Fruit fly (Drosophila melanogaster) whole organism, wandering third instar larva: ENCODE results near the gene Usp5.

Experiments used
- Abd-B ChIP-seq: fragments of >200 bp; optimal IDR thresholded peaks from 2 replicates; lab custom pipeline; 2017; ENCODE audit warnings: missing biosample characterization, missing genetic modification characterization
- CG32264 ChIP-seq: fragments of 200-800 bp; sonication (Bioruptor generic); optimal IDR thresholded peaks from 2 replicates; lab custom pipeline; 2016; ENCODE audit warnings: missing biosample characterization, missing genetic modification characterization
- CG9705 ChIP-seq: fragments of 200-800 bp; sonication (Bioruptor generic); optimal IDR thresholded peaks from 2 replicates; lab custom pipeline; 2018; ENCODE audit warnings: missing biosample characterization, mild to moderate bottlenecking, missing genetic modification characterization
- CrebA ChIP-seq: fragments of 200-800 bp; sonication (Bioruptor generic); optimal IDR thresholded peaks from 2 replicates; lab custom pipeline; 2016; ENCODE audit warnings: missing biosample characterization, mild to moderate bottlenecking, missing genetic modification characterization, borderline replicate concordance
- Dfd ChIP-seq: fragments of >200 bp; optimal IDR thresholded peaks from 2 replicates; lab custom pipeline; 2017; ENCODE audit warnings: missing biosample characterization, missing genetic modification characterization
- Dif ChIP-seq: fragments of 200-275, 200-300 bp; sonication (Bioruptor generic); optimal IDR thresholded peaks from 2 replicates; lab custom pipeline; 2018; ENCODE audit warnings: missing biosample characterization, missing genetic modification characterization; ENCODE audit not compliant: partially characterized antibody
- GATAd ChIP-seq: sonication (Bioruptor generic); optimal IDR thresholded peaks from 2 replicates; lab custom pipeline; 2016; ENCODE audit warnings: missing biosample characterization, missing genetic modification characterization
- HLH106 ChIP-seq: fragments of 200-800 bp; optimal IDR thresholded peaks from 3 replicates; lab custom pipeline; 2019; ENCODE audit warnings: missing biosample characterization, mild to moderate bottlenecking, missing genetic modification characterization, moderate library complexity
- Hnf4 ChIP-seq: fragments of 200-800 bp; sonication (Bioruptor generic); optimal IDR thresholded peaks from 2 replicates; lab custom pipeline; 2016; ENCODE audit warnings: missing biosample characterization, mild to moderate bottlenecking, missing genetic modification characterization
- Hr78 ChIP-seq: fragments of >200 bp; optimal IDR thresholded peaks from 2 replicates; lab custom pipeline; 2017; ENCODE audit warnings: missing biosample characterization, missing genetic modification characterization
- Jra ChIP-seq: sonication (Bioruptor generic); optimal IDR thresholded peaks from 2 replicates; lab custom pipeline; 2016; ENCODE audit warnings: missing biosample characterization, missing genetic modification characterization
- Mio ChIP-seq: sonication (Bioruptor generic); optimal IDR thresholded peaks from 2 replicates; lab custom pipeline; 2016; ENCODE audit warnings: missing biosample characterization, missing genetic modification characterization
- Myc ChIP-seq: fragments of >200 bp; optimal IDR thresholded peaks from 2 replicates; lab custom pipeline; 2017
- N ChIP-seq: fragments of >200 bp; optimal IDR thresholded peaks from 2 replicates; lab custom pipeline; 2018; ENCODE audit warnings: missing biosample characterization, missing external identifiers, missing genetic modification characterization
- OdsH ChIP-seq: fragments of 200-800 bp; sonication (Bioruptor generic); optimal IDR thresholded peaks from 2 replicates; lab custom pipeline; 2016; ENCODE audit warnings: missing biosample characterization, mild to moderate bottlenecking, missing genetic modification characterization
- Rel ChIP-seq, 2 experiments: fragments of 200-800 bp; sonication (Bioruptor generic) in 1 of 2; optimal IDR thresholded peaks; 2 replicates in 1 of 2; 3 replicates in 1 of 2; lab custom pipeline; 2016 to 2019; ENCODE audit warnings: mild to moderate bottlenecking in 2 of 2, missing biosample characterization in 2 of 2, missing genetic modification characterization in 2 of 2, moderate library complexity in 1 of 2
- Sp1 ChIP-seq: fragments of 200-800 bp; sonication (Bioruptor generic); optimal IDR thresholded peaks from 3 replicates; lab custom pipeline; 2019; ENCODE audit warnings: missing biosample characterization, mild to moderate bottlenecking, missing genetic modification characterization, moderate library complexity
- Vsx2 ChIP-seq: fragments of 200-300, 225-300 bp; sonication (Bioruptor generic); optimal IDR thresholded peaks from 2 replicates; lab custom pipeline; 2018; ENCODE audit warnings: missing biosample characterization, missing genetic modification characterization; ENCODE audit not compliant: partially characterized antibody
- br ChIP-seq: fragments of 200-800 bp; sonication (Bioruptor generic); optimal IDR thresholded peaks from 2 replicates; lab custom pipeline; 2016; ENCODE audit warnings: missing biosample characterization, missing genetic modification characterization
- brk ChIP-seq: fragments of 200-800 bp; sonication (Bioruptor generic); optimal IDR thresholded peaks from 2 replicates; lab custom pipeline; 2016; ENCODE audit warnings: missing biosample characterization, mild to moderate bottlenecking, missing genetic modification characterization
- dl ChIP-seq, 2 experiments: fragments of 175-275, 200-275 bp in 1 of 2; fragments of 200-275 bp in 1 of 2; sonication (Bioruptor generic); optimal IDR thresholded peaks; lab custom pipeline; 2018; ENCODE audit warnings: mild to moderate bottlenecking in 2 of 2, missing biosample characterization in 2 of 2, missing genetic modification characterization in 2 of 2, moderate library complexity in 2 of 2; ENCODE audit not compliant: partially characterized antibody in 2 of 2, insufficient read depth in 1 of 2
- dmrt93B ChIP-seq: fragments of 200-800 bp; sonication (Bioruptor generic); optimal IDR thresholded peaks from 2 replicates; lab custom pipeline; 2018; ENCODE audit warnings: missing biosample characterization, mild to moderate bottlenecking, missing genetic modification characterization
- dsf ChIP-seq: sonication (Bioruptor generic); optimal IDR thresholded peaks from 2 replicates; lab custom pipeline; 2016; ENCODE audit warnings: missing biosample characterization, missing genetic modification characterization, borderline replicate concordance
- ey ChIP-seq: fragments of 200-800 bp; sonication (Bioruptor generic); optimal IDR thresholded peaks from 2 replicates; lab custom pipeline; 2016; ENCODE audit warnings: missing biosample characterization, missing genetic modification characterization
- foxo ChIP-seq, 2 experiments: fragments of 200-800 bp; sonication (Bioruptor generic); optimal IDR thresholded peaks; 2 replicates in 1 of 2; 3 replicates in 1 of 2; lab custom pipeline; 2016 to 2017; ENCODE audit warnings: missing biosample characterization in 2 of 2, missing genetic modification characterization in 2 of 2
- fru ChIP-seq: fragments of 200-800 bp; sonication (Bioruptor generic); optimal IDR thresholded peaks from 3 replicates; lab custom pipeline; 2016; ENCODE audit warnings: missing biosample characterization, mild to moderate bottlenecking, missing genetic modification characterization
- h ChIP-seq: fragments of 200-800 bp; sonication (Bioruptor generic); optimal IDR thresholded peaks from 3 replicates; lab custom pipeline; 2016; ENCODE audit warnings: missing biosample characterization, mild to moderate bottlenecking, missing genetic modification characterization
- jim ChIP-seq: fragments of 175-275, 200-325 bp; sonication (Bioruptor generic); optimal IDR thresholded peaks from 2 replicates; lab custom pipeline; 2016; ENCODE audit warnings: missing biosample characterization, mild to moderate bottlenecking, missing genetic modification characterization
- lola ChIP-seq: fragments of >200 bp; optimal IDR thresholded peaks from 2 replicates; lab custom pipeline; 2017; ENCODE audit warnings: missing biosample characterization, missing genetic modification characterization
- pan ChIP-seq: fragments of >200 bp; optimal IDR thresholded peaks from 2 replicates; lab custom pipeline; 2017
- psq ChIP-seq: fragments of 200-800 bp; sonication (Bioruptor generic); optimal IDR thresholded peaks from 3 replicates; lab custom pipeline; 2017; ENCODE audit warnings: missing biosample characterization, mild to moderate bottlenecking, missing genetic modification characterization, moderate library complexity
- rgr ChIP-seq: fragments of 200-800 bp; sonication (Bioruptor generic); optimal IDR thresholded peaks from 3 replicates; lab custom pipeline; 2016; ENCODE audit warnings: missing biosample characterization, mild to moderate bottlenecking, missing genetic modification characterization
- sage ChIP-seq: fragments of 200-800 bp; sonication (Bioruptor generic); optimal IDR thresholded peaks from 2 replicates; lab custom pipeline; 2016; ENCODE audit warnings: missing biosample characterization, mild to moderate bottlenecking, missing genetic modification characterization
- sv ChIP-seq: fragments of 200-800 bp; sonication (Bioruptor generic); optimal IDR thresholded peaks from 3 replicates; lab custom pipeline; 2016; ENCODE audit warnings: missing biosample characterization, missing genetic modification characterization
- tai ChIP-seq: sonication (Bioruptor generic); optimal IDR thresholded peaks from 2 replicates; lab custom pipeline; 2016; ENCODE audit warnings: missing biosample characterization, missing genetic modification characterization
- usp ChIP-seq: fragments of >200 bp; optimal IDR thresholded peaks from 2 replicates; lab custom pipeline; 2017; ENCODE audit warnings: missing biosample characterization, missing genetic modification characterization
- woc ChIP-seq: sonication (Bioruptor generic); optimal IDR thresholded peaks from 2 replicates; lab custom pipeline; 2016; ENCODE audit warnings: missing biosample characterization, mild to moderate bottlenecking, missing genetic modification characterization

Gene Usp5

dm6 chr3L:3108040-3108615 is 40.0 kb downstream of the Usp5 start:
- TF ChIP-seq psq (no peak), rgr (no peak), N (GFP tag; lab: Kevin White, UChicago) (no peak), Dif (GFP tag; lab: Kevin White, UChicago) (no peak), sv (no peak), woc (GFP tag; lab: Kevin White, UChicago) (no peak), lola (GFP tag; lab: Kevin White, UChicago) (no peak), Hr78 (GFP tag; lab: Kevin White, UChicago) (no peak)
- TF ChIP-seq, all 38 proteins: peak for 0

dm6 chr3L:3106908-3107821 is 41.0 kb downstream of the Usp5 start, which contains the start of gene Cht7:
Cht7 (minus strand) TSS chr3L:3106958.
- TF ChIP-seq Abd-B (GFP tag; lab: Kevin White, UChicago) (no peak), jim (GFP tag; lab: Kevin White, UChicago) (no peak), Vsx2 (no peak), dl (GFP tag; optimal IDR thresholded peaks at IDR 0.05; lab: Kevin White, UChicago; ENCODE audit: insufficient read depth in 1 of 2, partially characterized antibody in 2 of 2) (no peak), fru (GFP tag; lab: Kevin White, UChicago) (peak; percentile 90), Mio (GFP tag; lab: Kevin White, UChicago) (peak; percentile 48), Sp1 (GFP tag; lab: Kevin White, UChicago) (peak; percentile 83), ey (peak; percentile 87), h (GFP tag; lab: Kevin White, UChicago) (peak; percentile 91), CG9705 (peak; percentile 55), Jra (peak; percentile 11), dmrt93B (GFP tag; lab: Kevin White, UChicago) (peak; percentile 59), rgr (peak; percentile 89), Rel (GFP tag; optimal IDR thresholded peaks at IDR 0.05; lab: Kevin White, UChicago) (peak; percentile 47), Rel (tag; optimal IDR thresholded peaks at IDR 0.05; lab: Kevin White, UChicago) (peak; percentile 16), usp (GFP tag; lab: Kevin White, UChicago) (no peak), CrebA (GFP tag; lab: Kevin White, UChicago) (peak; percentile 50), sv (peak; percentile 90), pan (lab: Kevin White, UChicago) (no peak), CG32264 (GFP tag; lab: Kevin White, UChicago) (peak; percentile 48), lola (GFP tag; lab: Kevin White, UChicago) (no peak), br (GFP tag; lab: Kevin White, UChicago) (peak; percentile 85), tai (GFP tag; lab: Kevin White, UChicago) (peak; percentile 67), psq (peak; percentile 83), sage (GFP tag; lab: Kevin White, UChicago) (peak; percentile 61), foxo (GFP tag; optimal IDR thresholded peaks at IDR 0.05; lab: Kevin White, UChicago) (peak in 1 of 2 experiments; percentile 90), OdsH (GFP tag; lab: Kevin White, UChicago) (peak; percentile 92), Hnf4 (GFP tag; lab: Kevin White, UChicago) (peak; percentile 80), Dfd (GFP tag; lab: Kevin White, UChicago) (no peak), GATAd (no peak), woc (GFP tag; lab: Kevin White, UChicago) (peak; percentile 82), brk (GFP tag; lab: Kevin White, UChicago) (peak; percentile 74), HLH106 (tag; lab: Kevin White, UChicago) (peak; percentile 83), dsf (GFP tag; lab: Kevin White, UChicago) (no peak), Myc (lab: Kevin White, UChicago) (no peak)
